Worm (Caenorhabditis elegans) whole organism, L4 larva: ENCODE measurements around the gene T05H10.4.

Experiments
- Y48G9A.11 ChIP-seq: fragments of 200-800 bp; sonication (Bioruptor generic); IDR thresholded peaks from 2 replicates; pipeline ENCODE4 v1.3.6; 2022; ENCODE audit warnings: missing genetic modification reagents, missing genetic modification characterization, missing compliant biosample characterization
- ama-1 ChIP-seq: fragments of 150-350 bp; optimal IDR thresholded peaks from 2 replicates; lab custom pipeline; 2014; ENCODE audit warnings: inconsistent platforms, mixed read lengths
- arid-1 ChIP-seq: fragments of 200-800 bp; sonication (Bioruptor generic); conservative IDR thresholded peaks from 2 replicates; pipeline ENCODE4 v1.3.6; 2022; ENCODE audit warnings: missing genetic modification reagents, missing genetic modification characterization, missing compliant biosample characterization
- ceh-44 ChIP-seq: fragments of 200-800 bp; sonication (Bioruptor generic); IDR thresholded peaks from 2 replicates; pipeline ENCODE4 v1.3.6; 2022; ENCODE audit warnings: missing genetic modification reagents, missing genetic modification characterization, missing compliant biosample characterization
- fos-1 ChIP-seq: fragments of 150-350 bp; optimal IDR thresholded peaks from 2 replicates; lab custom pipeline; 2014; ENCODE audit warnings: missing biosample characterization, missing genetic modification characterization
- lin-15B ChIP-seq: fragments of 150-350 bp; sonication (generic microtip); optimal IDR thresholded peaks from 3 replicates; lab custom pipeline; 2014; ENCODE audit warnings: missing biosample characterization, missing genetic modification characterization
- madf-9 ChIP-seq: fragments of 200-800 bp; sonication (Bioruptor generic); conservative IDR thresholded peaks from 2 replicates; pipeline ENCODE4 v1.3.6; 2022; ENCODE audit warnings: missing genetic modification reagents, missing genetic modification characterization, missing compliant biosample characterization
- nhr-111 ChIP-seq: fragments of 200-800 bp; sonication (Bioruptor generic); optimal IDR thresholded peaks from 2 replicates; lab custom pipeline; 2018; ENCODE audit warnings: mild to moderate bottlenecking, missing genetic modification characterization, missing compliant biosample characterization
- pqm-1 ChIP-seq: sonication (generic microtip); optimal IDR thresholded peaks from 2 replicates; lab custom pipeline; 2017; ENCODE audit warnings: missing biosample characterization, missing genetic modification characterization
- snpc-4 ChIP-seq: fragments of 150-350 bp; optimal IDR thresholded peaks from 2 replicates; lab custom pipeline; 2014; ENCODE audit warnings: missing biosample characterization, missing genetic modification characterization
- spr-1 ChIP-seq: sonication (generic microtip); optimal IDR thresholded peaks from 2 replicates; lab custom pipeline; 2016; ENCODE audit warnings: mild to moderate bottlenecking, missing genetic modification characterization, missing compliant biosample characterization
- unc-39 ChIP-seq: sonication (generic microtip); optimal IDR thresholded peaks from 2 replicates; lab custom pipeline; 2017; ENCODE audit warnings: missing biosample characterization, missing genetic modification characterization
- unc-62 ChIP-seq, 3 experiments: fragments of 150-350 bp in 1 of 3; sonication (generic microtip); optimal IDR thresholded peaks in 2 of 3; peaks in 1 of 3; 1 replicate in 1 of 3; 2 replicates in 2 of 3; lab custom pipeline; 2014 to 2017; ENCODE audit warnings: missing biosample characterization in 3 of 3, missing genetic modification characterization in 3 of 3, missing genetic modification reagents in 3 of 3, missing genotype in 1 of 3
- ztf-11 ChIP-seq: fragments of 150-350 bp; optimal IDR thresholded peaks from 2 replicates; lab custom pipeline; 2014; ENCODE audit warnings: missing biosample characterization, missing genetic modification characterization

DNA sequence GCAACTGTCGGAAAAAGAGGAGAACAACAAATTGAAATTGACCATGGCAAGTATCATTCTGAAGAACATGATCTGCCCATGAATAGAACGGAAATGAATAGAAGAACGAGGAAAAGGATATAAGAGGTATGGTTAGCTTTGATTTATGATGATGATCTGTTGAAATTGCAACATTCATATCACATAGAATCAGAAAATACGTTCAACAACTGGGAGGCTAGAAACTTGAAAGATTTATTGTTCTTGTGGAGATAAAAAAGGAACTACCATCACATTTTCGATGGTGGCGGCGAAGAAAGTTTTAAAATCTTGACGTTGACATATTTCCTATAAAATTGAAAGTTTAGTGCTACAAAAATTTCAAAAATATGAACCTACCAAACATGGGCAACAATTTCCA is 40.3 kb downstream of the T05H10.4 start:
- TF ChIP-seq ztf-11 (tag; lab: Kevin White, UChicago) (no peak), lin-15B (tag; lab: Kevin White, UChicago) (no peak), Y48G9A.11 (no peak), unc-62 (GFP tag; optimal IDR thresholded peaks at IDR 0.05 in 1 of 2; lab: Kevin White, UChicago) (no peak), unc-62 (tag; optimal IDR thresholded peaks at IDR 0.05; lab: Kevin White, UChicago) (no peak), snpc-4 (tag; lab: Kevin White, UChicago) (no peak), unc-39 (tag; lab: Kevin White, UChicago) (no peak), spr-1 (tag; lab: Kevin White, UChicago) (no peak), fos-1 (no peak), ama-1 (no peak), madf-9 (GFP tag; lab: Robert Waterston, UW) (no peak), pqm-1 (tag; lab: Kevin White, UChicago) (no peak), arid-1 (no peak), ceh-44 (no peak), nhr-111 (no peak)
